Fruit fly (Drosophila melanogaster): ENCODE measurements around the gene Irbp18.

DNA sequence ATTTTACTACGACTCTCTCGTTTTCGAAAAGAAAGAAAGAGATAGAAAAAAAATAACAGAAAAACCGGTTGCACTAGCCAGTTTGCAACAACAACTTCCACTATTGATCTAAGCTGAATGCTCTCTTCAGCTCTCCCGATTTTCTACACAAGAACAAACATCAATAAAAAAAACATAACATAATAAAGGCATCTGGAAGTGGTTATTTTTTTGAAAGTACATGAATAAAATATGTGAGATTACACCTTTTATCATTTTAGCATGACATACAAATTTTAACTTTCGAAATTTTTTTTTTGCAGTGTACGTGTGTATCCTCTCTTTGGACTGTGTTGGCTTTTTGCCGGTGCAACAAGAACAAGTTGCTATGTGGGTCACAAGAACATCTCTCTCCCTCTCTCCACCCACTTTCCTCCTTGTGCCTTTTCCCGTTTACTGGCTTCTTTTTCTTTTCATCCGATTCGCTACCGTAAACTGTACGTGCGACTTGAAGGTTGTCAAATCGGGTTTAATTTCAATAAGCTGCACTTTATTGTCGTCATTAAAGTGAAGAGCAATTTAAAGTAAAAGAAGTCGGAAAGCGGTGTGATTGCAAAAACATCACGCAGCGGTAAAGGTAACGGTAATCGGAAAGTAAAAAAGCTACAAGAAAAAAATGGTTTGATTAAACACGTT, 13.3 kb downstream of the Irbp18 start:
- peak; percentile 98 for TF ChIP-seq achi (GFP tag; optimal IDR thresholded peaks at IDR 0.05)
- peak; percentile 96 for TF ChIP-seq CG7368 (GFP tag; optimal IDR thresholded peaks at IDR 0.05)
- TF ChIP-seq Eip78C (GFP tag): peak; percentile 100
- TF ChIP-seq CG15336 (GFP tag; IDR thresholded peaks at IDR 0.05): peak; percentile 100
- peak; percentile 97 for TF ChIP-seq CG11762 (GFP tag; optimal IDR thresholded peaks at IDR 0.05; ENCODE audit: insufficient read depth)
- TF ChIP-seq Sox15 (GFP tag; optimal IDR thresholded peaks at IDR 0.05): peak; percentile 80
- TF ChIP-seq Gug (GFP tag; IDR thresholded peaks at IDR 0.05): peak; percentile 99

Measured in whole organism, prepupa.